Worm (Caenorhabditis elegans): ENCODE results near the gene C07H4.1.

The C07H4.1 gene

ce11 chrII:9093584-9093983 lies at the start of gene C07H4.1:
TSS of gene C07H4.1 (minus strand) at chrII:9093684.
- TF ChIP-seq him-1 (tag; optimal IDR thresholded peaks at IDR 0.05): no peak
- TF ChIP-seq dao-5 (tag; optimal IDR thresholded peaks at IDR 0.05): no peak
- no peak for TF ChIP-seq W03F9.2 (tag; optimal IDR thresholded peaks at IDR 0.05)

DNA sequence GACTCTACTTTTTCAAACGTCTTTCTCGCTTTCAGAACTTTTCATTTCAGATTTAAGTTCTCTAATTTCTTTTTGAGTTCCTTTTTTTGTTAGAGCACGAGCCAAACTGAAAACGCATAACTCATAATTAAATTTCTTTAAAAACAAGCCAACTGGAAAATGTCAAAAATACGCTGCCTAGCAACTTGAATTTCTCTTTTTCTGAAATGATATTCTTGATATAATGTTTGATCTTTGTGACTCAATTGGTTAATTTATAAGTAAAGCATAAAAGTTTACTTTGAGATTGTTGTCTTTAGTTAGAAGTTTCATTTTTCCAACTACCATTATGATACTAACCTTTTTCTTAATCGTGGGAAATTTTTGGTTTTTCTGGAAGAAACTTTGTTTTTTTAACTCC lies 47.6 kb upstream of the C07H4.1 start:
- no peak for TF ChIP-seq W03F9.2 (tag; optimal IDR thresholded peaks at IDR 0.05)
- no peak for TF ChIP-seq dao-5 (tag; optimal IDR thresholded peaks at IDR 0.05)
- TF ChIP-seq him-1 (tag; optimal IDR thresholded peaks at IDR 0.05): no peak

DNA sequence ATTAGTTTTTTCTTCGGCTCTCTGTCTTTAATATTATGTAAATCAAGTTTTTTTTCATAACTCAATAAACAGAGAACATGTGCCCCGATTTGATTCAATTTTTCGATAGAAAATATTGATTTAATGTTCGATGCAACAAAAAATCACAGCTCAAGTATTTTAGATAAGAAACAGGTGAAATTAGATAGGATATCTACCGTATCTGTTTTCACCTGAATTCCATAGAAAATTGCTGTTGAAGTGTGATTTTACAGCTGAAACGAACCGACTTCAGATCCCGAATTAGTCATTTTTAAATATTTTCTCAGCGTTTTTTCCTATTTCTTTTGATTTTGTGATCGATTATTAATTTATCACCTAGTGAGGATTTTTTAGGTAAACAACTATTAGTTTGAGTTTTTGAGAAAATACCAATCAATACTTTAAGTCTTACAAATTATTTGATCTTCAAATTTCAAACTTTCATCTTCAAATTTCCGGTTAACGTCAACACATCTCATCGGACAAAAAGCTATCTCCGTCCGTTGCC lies 45.8 kb upstream of the C07H4.1 start, which contains the start of gene Y9C2UA.1:
Gene Y9C2UA.1, plus strand, starts transcription at position 479 of the 529 bp plus-strand sequence.
- no peak for TF ChIP-seq W03F9.2 (tag; optimal IDR thresholded peaks at IDR 0.05)
- no peak for TF ChIP-seq him-1 (tag; optimal IDR thresholded peaks at IDR 0.05)
- TF ChIP-seq dao-5 (tag; optimal IDR thresholded peaks at IDR 0.05): no peak

ce11 chrII:9137803-9138202 lies 44.3 kb upstream of the C07H4.1 start, which contains the start of gene C16D2.3:
TSS of gene C16D2.3 (plus strand) at chrII:9138103.
- TF ChIP-seq W03F9.2 (tag; optimal IDR thresholded peaks at IDR 0.05): no peak
- TF ChIP-seq dao-5 (tag; optimal IDR thresholded peaks at IDR 0.05): no peak
- TF ChIP-seq him-1 (tag; optimal IDR thresholded peaks at IDR 0.05): no peak

- TF ChIP-seq him-1 (tag; optimal IDR thresholded peaks at IDR 0.05) (no peak), W03F9.2 (tag; optimal IDR thresholded peaks at IDR 0.05) (no peak), dao-5 (tag; optimal IDR thresholded peaks at IDR 0.05) (no peak)
Observed at ce11 chrII:9135878-9136277, 42.4 kb upstream of the C07H4.1 start, which contains the start of gene nlp-78. TSS of gene nlp-78 (plus strand) at chrII:9136178.

ce11 chrII:9132338-9132737 lies 38.9 kb upstream of the C07H4.1 start:
- no peak for TF ChIP-seq dao-5 (tag; optimal IDR thresholded peaks at IDR 0.05)
- no peak for TF ChIP-seq W03F9.2 (tag; optimal IDR thresholded peaks at IDR 0.05)
- no peak for TF ChIP-seq him-1 (tag; optimal IDR thresholded peaks at IDR 0.05)

- TF ChIP-seq dao-5 (tag; optimal IDR thresholded peaks at IDR 0.05) (no peak), him-1 (tag; optimal IDR thresholded peaks at IDR 0.05) (no peak), W03F9.2 (tag; optimal IDR thresholded peaks at IDR 0.05) (no peak)
Observed at ce11 chrII:9131363-9131762, 37.9 kb upstream of the C07H4.1 start, which contains the start of gene C16D2.1. TSS of gene C16D2.1 (plus strand) at chrII:9131663.

DNA sequence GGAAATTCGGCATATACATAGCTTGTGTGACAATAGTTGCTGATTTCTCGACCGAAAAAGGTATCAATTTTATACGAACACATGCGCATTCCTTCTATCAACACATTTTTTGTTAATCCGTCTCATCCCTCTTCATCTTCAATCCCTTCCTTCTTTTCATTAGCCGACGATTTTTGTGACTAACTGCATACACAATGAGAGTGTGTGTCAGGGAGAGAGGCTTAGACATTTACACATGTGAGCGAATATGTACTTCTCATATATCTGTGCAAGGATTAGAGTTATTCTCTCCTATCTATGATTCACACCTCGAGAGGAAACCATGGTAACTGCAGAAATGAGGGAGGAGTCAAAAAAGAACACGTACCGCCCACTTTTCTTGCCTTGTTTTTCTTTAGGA lies 36.9 kb upstream of the C07H4.1 start:
- no peak for TF ChIP-seq him-1 (tag; optimal IDR thresholded peaks at IDR 0.05)
- TF ChIP-seq dao-5 (tag; optimal IDR thresholded peaks at IDR 0.05): no peak
- no peak for TF ChIP-seq W03F9.2 (tag; optimal IDR thresholded peaks at IDR 0.05)

- TF ChIP-seq W03F9.2 (tag; optimal IDR thresholded peaks at IDR 0.05): peak; percentile 6
- TF ChIP-seq him-1 (tag; optimal IDR thresholded peaks at IDR 0.05): no peak
Observed at ce11 chrII:9128132-9128531, 34.6 kb upstream of the C07H4.1 start.

- no peak for TF ChIP-seq W03F9.2 (tag; optimal IDR thresholded peaks at IDR 0.05)
- TF ChIP-seq him-1 (tag; optimal IDR thresholded peaks at IDR 0.05): no peak
- no peak for TF ChIP-seq dao-5 (tag; optimal IDR thresholded peaks at IDR 0.05)
Observed at ce11 chrII:9127379-9127778, 33.9 kb upstream of the C07H4.1 start.

DNA sequence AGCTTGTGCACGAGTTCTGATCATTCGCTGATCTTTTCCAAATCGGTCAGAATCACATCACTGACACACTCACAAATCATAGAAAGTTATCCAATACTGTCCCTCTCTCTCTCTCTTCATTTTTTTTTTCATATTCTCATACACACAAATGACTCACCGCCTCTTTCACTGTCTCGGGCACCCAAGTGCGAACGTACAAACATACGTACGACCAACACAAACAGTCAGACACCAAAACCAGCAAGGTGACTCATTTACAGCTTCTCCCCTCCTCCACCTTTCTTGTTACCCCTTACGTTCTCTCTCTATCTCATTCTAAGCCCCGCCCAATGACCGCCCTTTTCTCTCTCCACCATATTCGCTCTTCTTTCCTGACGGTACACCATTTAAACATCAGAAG lies 33.5 kb upstream of the C07H4.1 start:
- no peak for TF ChIP-seq W03F9.2 (tag; optimal IDR thresholded peaks at IDR 0.05)
- no peak for TF ChIP-seq dao-5 (tag; optimal IDR thresholded peaks at IDR 0.05)
- TF ChIP-seq him-1 (tag; optimal IDR thresholded peaks at IDR 0.05): no peak

DNA sequence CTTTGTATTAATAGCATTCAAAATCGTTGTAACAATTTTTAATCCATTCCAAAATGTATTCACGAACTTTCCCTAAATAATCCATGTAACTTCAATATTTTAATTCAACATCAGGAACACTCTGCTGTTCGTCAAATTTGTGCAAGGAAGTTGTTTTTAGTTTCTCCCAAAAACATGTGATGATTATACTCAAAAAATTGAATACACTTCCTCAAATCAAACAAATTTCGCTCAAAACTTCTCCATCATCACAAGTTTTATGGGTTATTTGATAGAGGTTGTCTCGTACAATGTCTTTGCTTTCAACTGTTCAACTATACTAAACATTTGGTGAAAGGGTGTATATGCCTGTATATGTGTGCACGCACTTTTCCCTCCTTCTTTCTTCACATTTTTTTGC lies 31.5 kb upstream of the C07H4.1 start:
- TF ChIP-seq dao-5 (tag; optimal IDR thresholded peaks at IDR 0.05): no peak
- no peak for TF ChIP-seq W03F9.2 (tag; optimal IDR thresholded peaks at IDR 0.05)
- no peak for TF ChIP-seq him-1 (tag; optimal IDR thresholded peaks at IDR 0.05)

DNA sequence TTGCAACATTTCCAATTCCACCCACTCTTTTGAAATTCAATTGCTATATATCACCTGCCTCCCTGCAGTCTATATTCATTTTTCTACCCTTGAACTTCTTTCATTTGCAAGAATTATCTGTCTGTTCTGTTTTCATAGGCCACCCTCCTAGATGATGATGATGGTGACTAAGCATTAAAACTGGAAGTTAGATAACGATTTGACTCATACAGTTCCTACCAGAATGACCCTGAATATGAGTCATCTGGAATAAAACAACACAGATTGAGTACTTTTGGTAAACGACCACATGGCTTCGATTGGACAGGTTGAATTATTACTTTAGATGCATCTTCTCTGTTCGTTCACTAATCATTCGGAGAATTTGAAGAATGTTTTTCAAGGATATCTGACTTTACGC lies 30.9 kb upstream of the C07H4.1 start:
- TF ChIP-seq dao-5 (tag; optimal IDR thresholded peaks at IDR 0.05) (no peak), W03F9.2 (tag; optimal IDR thresholded peaks at IDR 0.05) (no peak), him-1 (tag; optimal IDR thresholded peaks at IDR 0.05) (no peak)

DNA sequence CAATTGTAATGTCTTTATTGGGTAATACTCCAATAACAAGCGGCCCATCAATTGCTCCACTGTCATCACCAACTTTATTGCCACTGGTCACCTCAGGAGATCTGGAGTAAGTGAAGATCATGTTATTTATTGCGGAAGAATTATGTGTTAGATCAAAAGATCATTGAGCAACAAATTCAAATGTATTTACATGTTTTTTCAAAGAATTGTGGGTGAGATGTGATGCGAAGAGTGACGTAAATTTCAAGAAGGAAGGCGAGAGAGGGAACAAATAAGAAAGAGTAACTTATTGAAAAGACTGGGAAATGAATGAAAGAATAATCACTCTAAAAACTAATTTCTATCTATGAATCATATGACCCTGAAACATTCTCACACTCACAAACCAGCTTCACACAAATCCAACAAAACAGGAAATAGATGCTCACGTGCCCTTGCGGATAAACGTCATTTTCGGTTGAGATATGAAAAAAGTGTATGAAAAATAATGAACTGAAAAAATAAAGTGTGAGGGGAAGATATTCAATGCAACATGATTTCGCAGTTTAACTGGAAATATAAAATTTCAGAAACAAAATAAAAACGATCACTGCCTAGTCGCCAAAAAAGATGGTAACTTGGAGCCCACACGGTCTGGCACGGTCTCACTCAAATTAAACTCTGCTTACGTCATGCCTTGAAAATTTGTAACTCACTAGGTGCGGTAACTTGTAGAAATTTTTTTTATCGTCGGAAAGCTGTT lies 27.5 kb upstream of the C07H4.1 start:
- TF ChIP-seq him-1 (tag; optimal IDR thresholded peaks at IDR 0.05): no peak
- no peak for TF ChIP-seq dao-5 (tag; optimal IDR thresholded peaks at IDR 0.05)
- TF ChIP-seq W03F9.2 (tag; optimal IDR thresholded peaks at IDR 0.05): no peak

DNA sequence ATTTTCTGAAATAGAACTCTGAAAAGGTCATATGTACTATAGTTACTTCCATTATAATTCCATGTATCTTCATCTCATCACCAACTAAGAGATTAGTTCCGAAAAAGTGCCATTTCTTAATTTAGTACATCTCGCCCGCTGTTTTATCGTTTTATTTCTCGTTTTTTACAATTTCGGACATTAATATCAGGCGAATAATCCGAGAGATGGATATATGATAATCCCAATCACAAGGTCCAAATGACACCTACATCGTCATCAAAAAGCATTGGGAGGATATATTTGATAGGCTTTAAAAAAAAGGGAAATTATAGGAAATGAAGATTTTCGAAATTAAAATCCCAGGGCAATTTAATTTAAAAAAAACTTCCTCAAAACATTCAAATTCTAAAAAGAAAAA lies 26.8 kb upstream of the C07H4.1 start:
- no peak for TF ChIP-seq him-1 (tag; optimal IDR thresholded peaks at IDR 0.05)
- no peak for TF ChIP-seq dao-5 (tag; optimal IDR thresholded peaks at IDR 0.05)
- TF ChIP-seq W03F9.2 (tag; optimal IDR thresholded peaks at IDR 0.05): no peak

Data from whole organism, L4/young adult.